Worm (Caenorhabditis elegans) whole organism, young adult: Measurements from ENCODE around the gene cfp-1.

ENCODE experiments used
- B0019.2 ChIP-seq: fragments of 200-800 bp; sonication (Bioruptor generic); conservative IDR thresholded peaks from 2 replicates; pipeline ENCODE4 v1.3.6; 2022; ENCODE audit warnings: missing genetic modification reagents, missing genetic modification characterization, missing compliant biosample characterization
- D2030.7 ChIP-seq: fragments of 200-800 bp; sonication (Bioruptor generic); IDR thresholded peaks from 2 replicates; pipeline ENCODE4 v1.3.6; 2022; ENCODE audit warnings: missing genetic modification reagents, missing genetic modification characterization, missing compliant biosample characterization
- F33H1.4 ChIP-seq: fragments of 200-800 bp; sonication (Bioruptor generic); IDR thresholded peaks from 2 replicates; pipeline ENCODE4 v1.3.6; 2022; ENCODE audit warnings: missing genetic modification reagents, missing genetic modification characterization, missing compliant biosample characterization
- F49E8.2 ChIP-seq: sonication (generic microtip); optimal IDR thresholded peaks from 3 replicates; lab custom pipeline; 2017; ENCODE audit warnings: missing genetic modification characterization, mild to moderate bottlenecking, missing compliant biosample characterization, antibody characterized with exemption, moderate library complexity; ENCODE audit not compliant: insufficient read depth
- F52B5.7 ChIP-seq: sonication (generic microtip); optimal IDR thresholded peaks from 2 replicates; lab custom pipeline; 2016; ENCODE audit warnings: mild to moderate bottlenecking, missing genetic modification characterization, missing compliant biosample characterization
- T26A5.8 ChIP-seq: sonication (generic microtip); optimal IDR thresholded peaks from 2 replicates; lab custom pipeline; 2016; ENCODE audit warnings: missing genetic modification characterization, missing compliant biosample characterization
- Y67H2A.10 ChIP-seq: fragments of 200-800 bp; sonication (Bioruptor generic); conservative IDR thresholded peaks from 2 replicates; pipeline ENCODE4 v1.3.6; 2022; ENCODE audit warnings: missing genetic modification reagents, missing genetic modification characterization, missing compliant biosample characterization
- Y95B8A.8 ChIP-seq: fragments of 200-800 bp; sonication (Bioruptor generic); IDR thresholded peaks from 2 replicates; pipeline ENCODE4 v1.3.6; 2022; ENCODE audit warnings: missing genetic modification reagents, missing genetic modification characterization, missing compliant biosample characterization
- aptf-3 ChIP-seq: fragments of 200-800 bp; sonication (Bioruptor generic); IDR thresholded peaks from 2 replicates; pipeline ENCODE4 v1.3.6; 2022; ENCODE audit warnings: missing genetic modification characterization, missing compliant biosample characterization
- attf-5 ChIP-seq: fragments of 200-800 bp; sonication (Bioruptor generic); optimal IDR thresholded peaks from 2 replicates; lab custom pipeline; 2018; ENCODE audit warnings: mild to moderate bottlenecking, missing genetic modification characterization, missing compliant biosample characterization
- attf-6 ChIP-seq: fragments of 200-800 bp; sonication (Bioruptor generic); IDR thresholded peaks from 2 replicates; pipeline ENCODE4 v1.3.6; 2022; ENCODE audit warnings: missing genetic modification reagents, missing genetic modification characterization, missing compliant biosample characterization
- ceh-100 ChIP-seq: fragments of 200-800 bp; sonication (Bioruptor generic); IDR thresholded peaks from 2 replicates; pipeline ENCODE4 v1.3.6; 2022; ENCODE audit warnings: missing genetic modification reagents, missing genetic modification characterization, missing compliant biosample characterization
- ceh-40 ChIP-seq: fragments of 200-800 bp; sonication (Bioruptor generic); IDR thresholded peaks from 2 replicates; pipeline ENCODE4 v1.3.6; 2022; ENCODE audit warnings: missing genetic modification characterization, missing compliant biosample characterization
- ceh-58 ChIP-seq: fragments of 200-800 bp; sonication (Bioruptor generic); IDR thresholded peaks from 2 replicates; pipeline ENCODE4 v1.3.6; 2022; ENCODE audit warnings: missing genetic modification characterization, missing compliant biosample characterization
- die-1 ChIP-seq: sonication (generic microtip); optimal IDR thresholded peaks from 2 replicates; lab custom pipeline; 2016; ENCODE audit warnings: missing genotype, mild to moderate bottlenecking, missing genetic modification characterization, missing compliant biosample characterization
- efl-1 ChIP-seq: fragments of 150-350 bp; optimal IDR thresholded peaks from 2 replicates; lab custom pipeline; 2014; ENCODE audit warnings: missing biosample characterization, missing genetic modification reagents, missing genetic modification characterization
- fkh-3 ChIP-seq: sonication (generic microtip); optimal IDR thresholded peaks from 2 replicates; lab custom pipeline; 2016; ENCODE audit warnings: mild to moderate bottlenecking, missing genetic modification characterization, missing compliant biosample characterization
- hlh-26 ChIP-seq: fragments of 200-800 bp; sonication (Bioruptor generic); conservative IDR thresholded peaks from 2 replicates; pipeline ENCODE4 v1.3.6; 2022; ENCODE audit warnings: missing genetic modification reagents, missing genetic modification characterization, missing compliant biosample characterization
- hrde-1 ChIP-seq: sonication (generic microtip); optimal IDR thresholded peaks from 2 replicates; lab custom pipeline; 2016; ENCODE audit warnings: missing genetic modification characterization, mild to moderate bottlenecking, missing compliant biosample characterization, moderate library complexity, missing genotype, missing genetic modification reagents, borderline replicate concordance
- hsf-1 ChIP-seq: fragments of 200-800 bp; sonication (Bioruptor generic); IDR thresholded peaks from 2 replicates; pipeline ENCODE4 v1.3.6; 2022; ENCODE audit warnings: missing genetic modification reagents, missing genetic modification characterization, missing compliant biosample characterization
- lin-40 ChIP-seq: sonication (generic microtip); optimal IDR thresholded peaks from 2 replicates; lab custom pipeline; 2016; ENCODE audit warnings: missing genetic modification characterization, mild to moderate bottlenecking, missing compliant biosample characterization, missing genotype, missing genetic modification reagents
- lin-54 ChIP-seq: fragments of 200-800 bp; sonication (Bioruptor generic); optimal IDR thresholded peaks from 2 replicates; lab custom pipeline; 2018; ENCODE audit warnings: mild to moderate bottlenecking, missing genetic modification characterization, missing compliant biosample characterization
- lir-1 ChIP-seq: fragments of 200-800 bp; sonication (Bioruptor generic); conservative IDR thresholded peaks from 2 replicates; pipeline ENCODE4 v1.3.6; 2022; ENCODE audit warnings: missing genetic modification reagents, missing genetic modification characterization, missing compliant biosample characterization
- lsl-1 ChIP-seq: fragments of 200-800 bp; sonication (Bioruptor generic); optimal IDR thresholded peaks from 2 replicates; lab custom pipeline; 2018; ENCODE audit warnings: mild to moderate bottlenecking, missing genetic modification characterization, moderate library complexity, missing compliant biosample characterization
- madf-6 ChIP-seq: fragments of 200-800 bp; sonication (Bioruptor generic); IDR thresholded peaks from 2 replicates; pipeline ENCODE4 v1.3.6; 2022; ENCODE audit warnings: missing genetic modification reagents, missing genetic modification characterization, missing compliant biosample characterization
- madf-8 ChIP-seq: fragments of 200-800 bp; sonication (Bioruptor generic); conservative IDR thresholded peaks from 2 replicates; pipeline ENCODE4 v1.3.6; 2022; ENCODE audit warnings: missing genetic modification reagents, missing genetic modification characterization, missing compliant biosample characterization
- nfyb-1 ChIP-seq: fragments of 200-800 bp; sonication (Bioruptor generic); IDR thresholded peaks from 2 replicates; pipeline ENCODE4 v1.3.6; 2022; ENCODE audit warnings: missing genetic modification reagents, missing genetic modification characterization, missing compliant biosample characterization
- nhr-179 ChIP-seq: sonication (generic microtip); optimal IDR thresholded peaks from 2 replicates; lab custom pipeline; 2016; ENCODE audit warnings: mild to moderate bottlenecking, missing genetic modification characterization, missing compliant biosample characterization
- rcor-1 ChIP-seq: fragments of 200-800 bp; sonication (Bioruptor generic); IDR thresholded peaks from 2 replicates; pipeline ENCODE4 v1.3.6; 2022; ENCODE audit warnings: missing genetic modification reagents, missing genetic modification characterization, missing compliant biosample characterization
- sea-2 ChIP-seq: fragments of 200-800 bp; sonication (Bioruptor generic); IDR thresholded peaks from 2 replicates; pipeline ENCODE4 v1.3.6; 2022; ENCODE audit warnings: missing genetic modification characterization, missing compliant biosample characterization
- snpc-1.1 ChIP-seq: sonication (generic microtip); optimal IDR thresholded peaks from 2 replicates; lab custom pipeline; 2017; ENCODE audit warnings: missing genetic modification characterization, mild to moderate bottlenecking, missing compliant biosample characterization, antibody characterized with exemption, moderate library complexity, missing genotype, missing genetic modification reagents; ENCODE audit not compliant: insufficient read depth
- snpc-1.3 ChIP-seq: sonication (generic microtip); optimal IDR thresholded peaks from 2 replicates; lab custom pipeline; 2017; ENCODE audit warnings: missing genetic modification characterization, mild to moderate bottlenecking, missing compliant biosample characterization, antibody characterized with exemption, moderate library complexity, missing genotype, missing genetic modification reagents; ENCODE audit not compliant: insufficient read depth
- snpc-3.4 ChIP-seq: sonication (generic microtip); optimal IDR thresholded peaks from 2 replicates; lab custom pipeline; 2017; ENCODE audit warnings: missing genetic modification characterization, mild to moderate bottlenecking, missing compliant biosample characterization, antibody characterized with exemption, moderate library complexity, missing genotype, missing genetic modification reagents
- snpc-4 ChIP-seq, 5 experiments: fragments of 150-350 bp in 1 of 5; sonication (generic microtip) in 4 of 5; optimal IDR thresholded peaks; 2 replicates each; lab custom pipeline; 2014 to 2018; ENCODE audit warnings: missing genetic modification characterization in 5 of 5, missing biosample characterization in 3 of 5, antibody characterized with exemption in 2 of 5, mild to moderate bottlenecking in 2 of 5, missing compliant biosample characterization in 2 of 5, missing genotype in 2 of 5, moderate library complexity in 2 of 5, missing genetic modification reagents in 1 of 5
- tbp1 ChIP-seq: fragments of 200-800 bp; sonication (Bioruptor generic); optimal IDR thresholded peaks from 2 replicates; lab custom pipeline; 2018; ENCODE audit warnings: mild to moderate bottlenecking, missing genetic modification characterization, missing compliant biosample characterization
- tlf-1 ChIP-seq: fragments of 200-800 bp; sonication (Bioruptor generic); optimal IDR thresholded peaks from 2 replicates; lab custom pipeline; 2018; ENCODE audit warnings: mild to moderate bottlenecking, missing genetic modification characterization, missing compliant biosample characterization
- xnd-1 ChIP-seq: sonication (generic microtip); optimal IDR thresholded peaks from 2 replicates; lab custom pipeline; 2016; ENCODE audit warnings: missing genotype, missing genetic modification reagents, missing genetic modification characterization, missing compliant biosample characterization
- ztf-22 ChIP-seq: fragments of 200-800 bp; sonication (Bioruptor generic); optimal IDR thresholded peaks from 2 replicates; lab custom pipeline; 2018; ENCODE audit warnings: mild to moderate bottlenecking, missing genetic modification characterization, moderate library complexity, missing compliant biosample characterization

cfp-1 gene

DNA sequence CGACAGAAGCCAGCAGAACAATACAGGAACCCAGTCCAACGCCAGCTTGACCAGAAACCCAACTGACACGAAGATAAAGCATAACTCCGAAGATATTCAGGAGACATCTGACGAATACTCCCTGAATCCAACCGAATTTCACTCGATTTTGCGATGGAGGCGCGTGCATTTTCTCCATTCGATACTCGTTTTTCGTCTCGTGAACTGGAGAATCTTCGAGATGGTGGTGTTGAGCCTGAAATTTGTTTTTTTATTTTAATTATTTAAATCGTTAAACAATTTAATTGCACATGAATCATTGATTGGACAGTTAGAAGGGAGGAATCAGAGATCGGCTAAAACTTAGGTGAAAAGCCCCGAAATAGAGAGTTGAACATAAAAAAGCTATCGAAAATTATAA, 37.1 kb downstream of the cfp-1 start:
- TF ChIP-seq nfyb-1: no peak
- no peak for TF ChIP-seq T26A5.8 (tag; lab: Kevin White, UChicago)
- TF ChIP-seq madf-6 (GFP tag; lab: Robert Waterston, UW): peak; percentile 25; the same call in 1 of the 2 replicates
- no peak for TF ChIP-seq Y67H2A.10 (GFP tag; lab: Robert Waterston, UW)
- peak; percentile 5 for TF ChIP-seq snpc-4 (GFP tag; optimal IDR thresholded peaks at IDR 0.05; lab: Kevin White, UChicago)
- peak in 1 of 4 experiments; percentile 60 for TF ChIP-seq snpc-4 (tag; optimal IDR thresholded peaks at IDR 0.05; lab: Kevin White, UChicago)
- no peak for TF ChIP-seq hrde-1 (tag; lab: Kevin White, UChicago)
- peak; percentile 79 for TF ChIP-seq attf-6 (GFP tag; lab: Robert Waterston, UW)
- TF ChIP-seq tbp1 (GFP tag; lab: Kevin White, UChicago): peak; percentile 24

DNA sequence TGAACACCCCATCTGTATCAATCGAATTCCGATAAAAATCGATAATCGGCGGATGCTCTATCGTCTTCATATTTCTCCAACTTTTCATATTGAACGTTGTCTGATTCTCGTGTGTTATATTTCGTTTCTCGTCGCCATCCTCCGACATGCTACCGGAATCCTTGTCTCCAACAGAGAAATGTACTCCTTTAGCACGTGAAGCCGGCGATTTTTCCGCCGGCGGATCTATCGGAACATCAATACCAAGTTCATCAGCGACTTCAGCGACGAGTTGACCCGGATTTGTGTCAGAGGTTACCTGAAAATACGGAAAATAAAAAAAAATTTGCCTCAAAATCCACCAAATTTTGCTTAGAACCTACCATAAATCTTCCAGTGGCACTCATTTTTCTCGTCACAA, 37.8 kb downstream of the cfp-1 start:
- TF ChIP-seq madf-6 (GFP tag; lab: Robert Waterston, UW): peak; percentile 27; the same call in 1 of the 2 replicates
- no peak for TF ChIP-seq rcor-1
- TF ChIP-seq attf-6 (GFP tag; lab: Robert Waterston, UW): peak; percentile 73
- TF ChIP-seq aptf-3 (GFP tag; lab: Robert Waterston, UW): no peak
- no peak for TF ChIP-seq tlf-1 (GFP tag; lab: Kevin White, UChicago)
- TF ChIP-seq F52B5.7 (tag; lab: Kevin White, UChicago): no peak
- TF ChIP-seq Y95B8A.8 (GFP tag; lab: Robert Waterston, UW): no peak

DNA sequence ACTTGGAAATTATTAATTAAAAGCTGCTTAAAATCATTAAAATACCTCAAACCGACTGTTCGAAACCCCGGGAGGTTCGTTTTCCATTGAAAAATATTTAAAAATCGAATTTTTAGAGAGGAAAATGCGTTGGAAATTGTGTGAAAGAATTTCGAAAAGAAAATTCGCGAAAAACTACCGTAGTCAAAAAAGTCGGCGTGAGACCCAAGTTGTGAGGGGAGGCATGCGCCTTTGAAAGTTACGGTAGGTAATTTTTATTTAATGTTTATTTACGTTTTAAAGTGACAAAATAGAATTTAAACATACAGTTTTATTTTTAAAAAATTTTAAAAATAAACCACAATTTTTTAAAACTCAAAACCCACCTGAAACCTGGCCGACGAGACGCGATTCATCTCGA, 38.3 kb downstream of the cfp-1 start:
- TF ChIP-seq F33H1.4 (peak; percentile 94), ztf-22 (no peak), lin-40 (tag; lab: Kevin White, UChicago) (no peak), hlh-26 (GFP tag; lab: Robert Waterston, UW) (no peak), fkh-3 (tag; lab: Kevin White, UChicago) (no peak), efl-1 (GFP tag; lab: Kevin White, UChicago) (peak; percentile 37), madf-8 (GFP tag; lab: Robert Waterston, UW) (peak; percentile 71), nfyb-1 (no peak), hsf-1 (GFP tag; lab: Robert Waterston, UW) (peak; percentile 93), xnd-1 (tag; lab: Kevin White, UChicago) (peak; percentile 85), die-1 (tag; lab: Kevin White, UChicago) (no peak), lir-1 (GFP tag; lab: Robert Waterston, UW) (no peak), ceh-100 (GFP tag; lab: Robert Waterston, UW) (no peak), nhr-179 (tag; lab: Kevin White, UChicago) (no peak), ceh-40 (no peak), F49E8.2 (tag; lab: Kevin White, UChicago) (peak; percentile 3), sea-2 (no peak), attf-6 (GFP tag; lab: Robert Waterston, UW) (peak; percentile 96), Y67H2A.10 (GFP tag; lab: Robert Waterston, UW) (no peak), snpc-3.4 (tag; lab: Kevin White, UChicago) (peak; percentile 31), lin-54 (GFP tag; lab: Kevin White, UChicago) (peak; percentile 40), B0019.2 (GFP tag; lab: Robert Waterston, UW) (no peak), snpc-1.3 (peak; percentile 73), lsl-1 (peak; percentile 93), madf-6 (GFP tag; lab: Robert Waterston, UW) (peak; percentile 94), tbp1 (GFP tag; lab: Kevin White, UChicago) (peak; percentile 68), D2030.7 (GFP tag; lab: Robert Waterston, UW) (peak; percentile 44), snpc-1.1 (tag; lab: Kevin White, UChicago) (peak; percentile 5), snpc-4 (GFP tag; optimal IDR thresholded peaks at IDR 0.05; lab: Kevin White, UChicago) (peak; percentile 92), snpc-4 (tag; optimal IDR thresholded peaks at IDR 0.05; lab: Kevin White, UChicago) (peak in 3 of 4 experiments; percentile 90 to 96 (median 96)), attf-5 (no peak), ceh-58 (GFP tag; lab: Robert Waterston, UW) (no peak)
